Fruit fly (Drosophila melanogaster) whole organism, embryonic: ENCODE data around the gene Grasp65.

Experiments
- Antp ChIP-seq: fragments of 200-800 bp; sonication (Bioruptor generic); optimal IDR thresholded peaks from 3 replicates; lab custom pipeline; 2016; ENCODE audit warnings: missing biosample characterization, missing genetic modification characterization
- Atf6 ChIP-seq: fragments of 200-800 bp; sonication (Bioruptor generic); IDR thresholded peaks from 2 replicates; pipeline ENCODE4 v1.3.6; 2022; ENCODE audit warnings: missing biosample characterization, missing genetic modification characterization
- CG10147 ChIP-seq: fragments of 200-800 bp; sonication (Bioruptor generic); optimal IDR thresholded peaks from 2 replicates; lab custom pipeline; 2019; ENCODE audit warnings: missing biosample characterization, mild to moderate bottlenecking, missing genetic modification characterization, moderate library complexity
- CG10267 ChIP-seq: fragments of 200-800 bp; sonication (Bioruptor generic); optimal IDR thresholded peaks from 2 replicates; lab custom pipeline; 2018; ENCODE audit warnings: missing biosample characterization, mild to moderate bottlenecking, missing genetic modification characterization, moderate library complexity
- CG10431 ChIP-seq: fragments of 200-800 bp; sonication (Bioruptor generic); optimal IDR thresholded peaks from 3 replicates; lab custom pipeline; 2018; ENCODE audit warnings: missing biosample characterization, mild to moderate bottlenecking, missing genetic modification characterization
- CG11696 ChIP-seq: fragments of 200-800 bp; sonication (Bioruptor generic); IDR thresholded peaks from 2 replicates; pipeline ENCODE4 v1.3.6; 2022; ENCODE audit warnings: missing biosample characterization, missing genetic modification characterization
- CG12391 ChIP-seq: fragments of 200-800 bp; sonication (Bioruptor generic); optimal IDR thresholded peaks from 3 replicates; lab custom pipeline; 2018; ENCODE audit warnings: missing biosample characterization, mild to moderate bottlenecking, missing genetic modification characterization, moderate library complexity
- CG13287 ChIP-seq: fragments of 200-800 bp; sonication (Bioruptor generic); IDR thresholded peaks from 2 replicates; pipeline ENCODE4 v1.3.6; 2022; ENCODE audit warnings: missing biosample characterization, missing genetic modification characterization; ENCODE audit not compliant: partially characterized antibody
- CG14441 ChIP-seq: fragments of 200-800 bp; sonication (Bioruptor generic); IDR thresholded peaks from 2 replicates; pipeline ENCODE4 v1.3.6; 2022; ENCODE audit warnings: missing biosample characterization, missing genetic modification characterization
- CG17328 ChIP-seq: fragments of 200-800 bp; sonication (Bioruptor generic); IDR thresholded peaks from 2 replicates; pipeline ENCODE4 v1.3.6; 2022; ENCODE audit warnings: missing biosample characterization, missing genetic modification characterization
- CG17829 ChIP-seq: fragments of 200-800 bp; optimal IDR thresholded peaks from 2 replicates; lab custom pipeline; 2019; ENCODE audit warnings: missing biosample characterization, mild to moderate bottlenecking, missing genetic modification characterization, moderate library complexity
- CG18011 ChIP-seq: fragments of 200-800 bp; sonication (Bioruptor generic); optimal IDR thresholded peaks from 2 replicates; lab custom pipeline; 2017; ENCODE audit warnings: missing biosample characterization, missing genetic modification characterization, mild to moderate bottlenecking, moderate library complexity, missing genotype
- CG18262 ChIP-seq: fragments of 200-800 bp; optimal IDR thresholded peaks from 3 replicates; lab custom pipeline; 2019; ENCODE audit warnings: missing biosample characterization, mild to moderate bottlenecking, missing genetic modification characterization, moderate library complexity
- CG2678 ChIP-seq: fragments of 200-800 bp; sonication (Bioruptor generic); optimal IDR thresholded peaks from 3 replicates; lab custom pipeline; 2019; ENCODE audit warnings: missing biosample characterization, mild to moderate bottlenecking, missing genetic modification characterization, moderate library complexity
- CG30020 ChIP-seq: fragments of 200-800 bp; optimal IDR thresholded peaks from 2 replicates; lab custom pipeline; 2019; ENCODE audit warnings: missing biosample characterization, mild to moderate bottlenecking, missing genetic modification characterization, moderate library complexity
- CG32532 ChIP-seq: fragments of 200-800 bp; sonication (Bioruptor generic); IDR thresholded peaks from 2 replicates; pipeline ENCODE4 v1.3.6; 2022; ENCODE audit warnings: missing biosample characterization, missing genetic modification characterization
- CG34376 ChIP-seq: fragments of 200-800 bp; sonication (Bioruptor generic); optimal IDR thresholded peaks from 2 replicates; lab custom pipeline; 2018; ENCODE audit warnings: missing biosample characterization, mild to moderate bottlenecking, missing genetic modification characterization
- CG34422 ChIP-seq: fragments of 200-800 bp; sonication (Bioruptor generic); IDR thresholded peaks from 3 replicates; pipeline ENCODE4 v1.3.6; 2022; ENCODE audit warnings: missing biosample characterization, missing genetic modification characterization
- CG6654 ChIP-seq: fragments of 200-800 bp; sonication (Bioruptor generic); optimal IDR thresholded peaks from 2 replicates; lab custom pipeline; 2017; ENCODE audit warnings: missing biosample characterization, mild to moderate bottlenecking, missing genetic modification characterization
- CG7372 ChIP-seq: fragments of 200-800 bp; sonication (Bioruptor generic); IDR thresholded peaks from 2 replicates; pipeline ENCODE4 v1.3.6; 2022; ENCODE audit warnings: missing biosample characterization, missing genetic modification characterization
- CG8290 ChIP-seq, 3 experiments: fragments of 200-800 bp; sonication (Bioruptor generic); optimal IDR thresholded peaks; 2 replicates each; lab custom pipeline; 2016 to 2019; ENCODE audit warnings: missing biosample characterization in 3 of 3, missing genetic modification characterization in 3 of 3, mild to moderate bottlenecking in 2 of 3, moderate library complexity in 1 of 3
- CG9797 ChIP-seq: fragments of 200-800 bp; sonication (Bioruptor generic); optimal IDR thresholded peaks from 3 replicates; lab custom pipeline; 2018; ENCODE audit warnings: missing biosample characterization, mild to moderate bottlenecking, missing genetic modification characterization
- Dp ChIP-seq: fragments of 200-800 bp; sonication (Bioruptor generic); optimal IDR thresholded peaks from 2 replicates; lab custom pipeline; 2018; ENCODE audit warnings: missing biosample characterization, mild to moderate bottlenecking, missing genetic modification characterization, moderate library complexity
- Elba2 ChIP-seq: fragments of 200-800 bp; sonication (Bioruptor generic); optimal IDR thresholded peaks from 3 replicates; lab custom pipeline; 2016; ENCODE audit warnings: missing biosample characterization, missing genetic modification characterization
- Hr78 ChIP-seq, 2 experiments: fragments of 200-800 bp in 1 of 2; fragments of >200 bp in 1 of 2; sonication (Bioruptor generic) in 1 of 2; optimal IDR thresholded peaks; 2 replicates each; lab custom pipeline; 2017 to 2019; ENCODE audit warnings: missing biosample characterization in 2 of 2, missing genetic modification characterization in 2 of 2, mild to moderate bottlenecking in 1 of 2, moderate library complexity in 1 of 2
- MTF-1 ChIP-seq: fragments of 200-800 bp; sonication (Bioruptor generic); optimal IDR thresholded peaks from 2 replicates; lab custom pipeline; 2018; ENCODE audit warnings: missing biosample characterization, mild to moderate bottlenecking, missing genetic modification characterization, borderline replicate concordance
- Med ChIP-seq: fragments of 200-800 bp; sonication (Bioruptor generic); peaks from one replicate; lab custom pipeline; 2016; ENCODE audit warnings: missing biosample characterization, missing genetic modification characterization, mild to moderate bottlenecking, inconsistent platforms, moderate library complexity
- Meics ChIP-seq: fragments of 200-800 bp; sonication (Bioruptor generic); optimal IDR thresholded peaks from 2 replicates; lab custom pipeline; 2017; ENCODE audit warnings: missing biosample characterization, mild to moderate bottlenecking, missing genetic modification characterization
- Nf-YC ChIP-seq: fragments of 200-800 bp; optimal IDR thresholded peaks from 3 replicates; lab custom pipeline; 2019; ENCODE audit warnings: missing biosample characterization, mild to moderate bottlenecking, missing genetic modification characterization, moderate library complexity
- Rfx ChIP-seq: fragments of 200-800 bp; sonication (Bioruptor generic); IDR thresholded peaks from 2 replicates; pipeline ENCODE4 v1.3.6; 2022; ENCODE audit warnings: missing biosample characterization, missing genetic modification characterization
- Xrp1 ChIP-seq: fragments of 200-800 bp; sonication (Bioruptor generic); IDR thresholded peaks from 2 replicates; pipeline ENCODE4 v1.3.6; 2022; ENCODE audit warnings: missing biosample characterization, missing genetic modification characterization
- YL-1 ChIP-seq: fragments of 200-800 bp; sonication (Bioruptor generic); optimal IDR thresholded peaks from 3 replicates; lab custom pipeline; 2017; ENCODE audit warnings: missing biosample characterization, mild to moderate bottlenecking, missing genetic modification characterization
- bowl ChIP-seq: fragments of 200-800 bp; sonication (Bioruptor generic); IDR thresholded peaks from 2 replicates; pipeline ENCODE4 v1.3.6; 2022; ENCODE audit warnings: missing biosample characterization, missing genetic modification characterization
- cas ChIP-seq: fragments of 200-800 bp; sonication (Bioruptor generic); IDR thresholded peaks from 2 replicates; pipeline ENCODE4 v1.3.6; 2022; ENCODE audit warnings: missing biosample characterization, missing genetic modification characterization
- dysf ChIP-seq: fragments of 200-800 bp; sonication (Bioruptor generic); IDR thresholded peaks from 3 replicates; pipeline ENCODE4 v1.3.6; 2022; ENCODE audit warnings: missing biosample characterization, missing genetic modification characterization
- eve ChIP-seq, 2 experiments: fragments of >200 bp; optimal IDR thresholded peaks; 2 replicates each; lab custom pipeline; 2017; ENCODE audit warnings: missing biosample characterization in 2 of 2, missing genetic modification characterization in 2 of 2
- fd64A ChIP-seq: fragments of 200-800 bp; sonication (Bioruptor generic); optimal IDR thresholded peaks from 3 replicates; lab custom pipeline; 2018; ENCODE audit warnings: missing biosample characterization, mild to moderate bottlenecking, missing genetic modification characterization
- gem ChIP-seq: fragments of 200-800 bp; sonication (Bioruptor generic); optimal IDR thresholded peaks from 2 replicates; lab custom pipeline; 2019; ENCODE audit warnings: missing biosample characterization, mild to moderate bottlenecking, missing genetic modification characterization, moderate library complexity
- gfzf ChIP-seq: fragments of 200-800 bp; sonication (Bioruptor generic); optimal IDR thresholded peaks from 2 replicates; lab custom pipeline; 2016; ENCODE audit warnings: missing biosample characterization, mild to moderate bottlenecking, missing genetic modification characterization, moderate library complexity
- hkb ChIP-seq, 2 experiments: fragments of 200-800 bp in 1 of 2; fragments of >200 bp in 1 of 2; sonication (Bioruptor generic) in 1 of 2; IDR thresholded peaks in 1 of 2; optimal IDR thresholded peaks in 1 of 2; 2 replicates each; pipeline versions ENCODE4 v1.3.6 to Lab custom; 2017 to 2022; ENCODE audit warnings: missing biosample characterization in 1 of 2, missing genetic modification characterization in 1 of 2
- nerfin-1 ChIP-seq: fragments of 200-800 bp; sonication (Bioruptor generic); optimal IDR thresholded peaks from 3 replicates; lab custom pipeline; 2019; ENCODE audit warnings: missing biosample characterization, mild to moderate bottlenecking, missing genetic modification characterization, moderate library complexity
- org-1 ChIP-seq: fragments of 200-800 bp; sonication (Bioruptor generic); optimal IDR thresholded peaks from 2 replicates; lab custom pipeline; 2017; ENCODE audit warnings: missing biosample characterization, missing genetic modification characterization
- p53 ChIP-seq: fragments of 200-800 bp; sonication (Bioruptor generic); optimal IDR thresholded peaks from 2 replicates; lab custom pipeline; 2016; ENCODE audit warnings: missing biosample characterization, missing genetic modification characterization
- pho ChIP-seq: fragments of 200-800 bp; sonication (Bioruptor generic); optimal IDR thresholded peaks from 2 replicates; lab custom pipeline; 2016; ENCODE audit warnings: missing biosample characterization, missing genetic modification characterization
- pros ChIP-seq: fragments of 200-800 bp; sonication (Bioruptor generic); optimal IDR thresholded peaks from 3 replicates; lab custom pipeline; 2019; ENCODE audit warnings: missing biosample characterization, mild to moderate bottlenecking, missing genetic modification characterization, moderate library complexity
- pzg ChIP-seq: fragments of 200-800 bp; sonication (Bioruptor generic); optimal IDR thresholded peaks from 3 replicates; lab custom pipeline; 2018; ENCODE audit warnings: missing biosample characterization, mild to moderate bottlenecking, missing genetic modification characterization, moderate library complexity
- trem ChIP-seq: fragments of 200-800 bp; optimal IDR thresholded peaks from 3 replicates; lab custom pipeline; 2019; ENCODE audit warnings: missing biosample characterization, mild to moderate bottlenecking, missing genetic modification characterization, moderate library complexity
- tup ChIP-seq: fragments of 200-800 bp; sonication (Bioruptor generic); optimal IDR thresholded peaks from 2 replicates; lab custom pipeline; 2016; ENCODE audit warnings: missing biosample characterization, mild to moderate bottlenecking, missing genetic modification characterization, moderate library complexity

Grasp65 gene

DNA sequence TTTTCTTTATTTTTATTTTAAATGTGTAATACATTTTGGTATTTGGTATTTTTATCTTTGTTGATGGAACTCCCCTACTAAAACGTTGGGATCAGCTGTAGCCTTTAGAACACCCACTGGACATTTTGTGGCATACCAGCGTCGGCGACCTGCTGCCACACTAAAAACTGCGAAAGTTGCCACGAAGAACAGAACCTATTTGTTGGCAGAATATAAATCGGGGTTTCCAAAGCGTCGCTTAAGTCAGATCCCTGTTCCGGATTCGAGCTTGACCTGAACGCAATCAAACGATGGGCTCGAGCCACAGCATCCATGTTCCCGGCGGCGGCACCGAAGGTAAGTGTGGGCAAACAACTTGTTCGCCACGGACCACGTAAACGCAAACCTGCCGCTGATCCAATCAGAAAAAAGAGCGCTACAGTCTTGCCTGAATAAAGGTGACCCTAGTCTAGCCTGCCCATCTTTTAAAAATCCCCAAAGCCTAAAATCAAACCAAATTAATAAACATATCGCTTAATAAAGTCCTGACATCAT is at the start of gene Grasp65:
Gene Grasp65 (plus strand): TSS at position 173 of the 534 bp plus-strand sequence.
- TF ChIP-seq hkb (optimal IDR thresholded peaks at IDR 0.05; lab: Kevin White, UChicago) (no peak), hkb (GFP tag; IDR thresholded peaks at IDR 0.05; lab: Robert Waterston, UW) (0 out of 2 replicates have a peak, but pooled peaks have one; percentile 15), CG10147 (GFP tag; lab: Kevin White, UChicago) (peak; percentile 28), CG34422 (GFP tag; lab: Robert Waterston, UW) (0 out of 3 replicates have a peak, but pooled peaks have one; percentile 12), CG11696 (GFP tag; lab: Robert Waterston, UW) (no peak; the same call in 1 of the 2 replicates), CG17328 (GFP tag; lab: Robert Waterston, UW) (0 out of 2 replicates have a peak, but pooled peaks have one; percentile 14), Dp (GFP tag; lab: Kevin White, UChicago) (peak; percentile 3), pzg (peak; percentile 66), CG10431 (no peak), CG12391 (tag; lab: Kevin White, UChicago) (peak; percentile 35), org-1 (GFP tag; lab: Kevin White, UChicago) (no peak), Xrp1 (peak; percentile 17; the same call in 1 of the 2 replicates), CG8290 (GFP tag; optimal IDR thresholded peaks at IDR 0.05; lab: Kevin White, UChicago) (no peak), CG8290 (tag; optimal IDR thresholded peaks at IDR 0.05; lab: Kevin White, UChicago) (peak in 1 of 2 experiments; percentile 16), CG18011 (GFP tag; lab: Kevin White, UChicago) (no peak), Nf-YC (tag; lab: Kevin White, UChicago) (peak; percentile 77), Antp (no peak), fd64A (GFP tag; lab: Kevin White, UChicago) (no peak), pho (no peak), MTF-1 (GFP tag; lab: Kevin White, UChicago) (no peak), Med (GFP tag; lab: Kevin White, UChicago) (peak; percentile 61), CG9797 (GFP tag; lab: Kevin White, UChicago) (peak; percentile 81), gem (tag; lab: Kevin White, UChicago) (peak; percentile 38), tup (GFP tag; lab: Kevin White, UChicago) (no peak), pros (GFP tag; lab: Kevin White, UChicago) (no peak), CG32532 (peak; percentile 18; the same call in 1 of the 2 replicates), nerfin-1 (tag; lab: Kevin White, UChicago) (peak; percentile 14), CG17829 (peak; percentile 30), Meics (GFP tag; lab: Kevin White, UChicago) (peak; percentile 14), eve (GFP tag; optimal IDR thresholded peaks at IDR 0.05; lab: Kevin White, UChicago) (no peak), bowl (no peak), CG13287 (GFP tag; lab: Robert Waterston, UW) (peak; percentile 51; the same call in 1 of the 2 replicates), CG10267 (tag; lab: Kevin White, UChicago) (peak; percentile 59), CG7372 (GFP tag; lab: Robert Waterston, UW) (no peak), Atf6 (GFP tag; lab: Robert Waterston, UW) (peak; percentile 23; the same call in 1 of the 2 replicates), CG14441 (GFP tag; lab: Robert Waterston, UW) (0 out of 2 replicates have a peak, but pooled peaks have one; percentile 15), p53 (GFP tag; lab: Kevin White, UChicago) (no peak), gfzf (GFP tag; lab: Kevin White, UChicago) (peak; percentile 77), cas (GFP tag; lab: Robert Waterston, UW) (no peak), CG6654 (no peak), trem (tag; lab: Kevin White, UChicago) (peak; percentile 18), CG18262 (tag; lab: Kevin White, UChicago) (peak; percentile 38), Rfx (GFP tag; lab: Robert Waterston, UW) (peak; percentile 7; the same call in 1 of the 2 replicates), CG34376 (GFP tag; lab: Kevin White, UChicago) (peak; percentile 24), CG30020 (peak; percentile 21), Hr78 (GFP tag; optimal IDR thresholded peaks at IDR 0.05; lab: Kevin White, UChicago) (no peak), Elba2 (GFP tag; lab: Kevin White, UChicago) (peak; percentile 55), YL-1 (GFP tag; lab: Kevin White, UChicago) (peak; percentile 83), dysf (GFP tag; lab: Robert Waterston, UW) (0 out of 3 replicates have a peak, but pooled peaks have one; percentile 17), CG2678 (peak; percentile 21)
